Worm (Caenorhabditis elegans) whole organism, early embryonic: ENCODE measurements around the gene K10B3.1.

Source experiments
- B0310.2 ChIP-seq: sonication (generic microtip); optimal IDR thresholded peaks from 2 replicates; lab custom pipeline; 2016; ENCODE audit warnings: mild to moderate bottlenecking, missing genetic modification characterization, missing compliant biosample characterization
- F13C5.2 ChIP-seq: sonication (generic microtip); optimal IDR thresholded peaks from 2 replicates; lab custom pipeline; 2017; ENCODE audit warnings: mild to moderate bottlenecking, missing genetic modification characterization, inconsistent platforms, missing compliant biosample characterization
- aly-1 ChIP-seq: sonication (generic microtip); optimal IDR thresholded peaks from 2 replicates; lab custom pipeline; 2016; ENCODE audit warnings: missing genetic modification characterization, missing compliant biosample characterization
- ama-1 ChIP-seq: fragments of 150-350 bp; optimal IDR thresholded peaks from 2 replicates; lab custom pipeline; 2014
- ceh-13 ChIP-seq: fragments of 200-800 bp; sonication (Bioruptor generic); optimal IDR thresholded peaks from 2 replicates; lab custom pipeline; 2018; ENCODE audit warnings: mild to moderate bottlenecking, missing genetic modification characterization, missing compliant biosample characterization
- ceh-36 ChIP-seq: sonication (generic microtip); optimal IDR thresholded peaks from 2 replicates; lab custom pipeline; 2016; ENCODE audit warnings: missing genetic modification characterization, inconsistent platforms, missing compliant biosample characterization
- ets-7 ChIP-seq: sonication (generic microtip); optimal IDR thresholded peaks from 2 replicates; lab custom pipeline; 2016; ENCODE audit warnings: missing genotype, missing genetic modification characterization, missing compliant biosample characterization
- flt-1 ChIP-seq: fragments of 200-800 bp; sonication (Bioruptor generic); IDR thresholded peaks from 2 replicates; pipeline ENCODE4 v1.3.6; 2022; ENCODE audit warnings: missing genetic modification characterization, missing compliant biosample characterization
- hmbx-1 ChIP-seq: sonication (generic microtip); optimal IDR thresholded peaks from 2 replicates; lab custom pipeline; 2016; ENCODE audit warnings: mild to moderate bottlenecking, missing genetic modification characterization, missing compliant biosample characterization
- hmg-4 ChIP-seq: fragments of 200-800 bp; sonication (Bioruptor generic); optimal IDR thresholded peaks from 2 replicates; lab custom pipeline; 2018; ENCODE audit warnings: mild to moderate bottlenecking, missing genetic modification characterization, missing compliant biosample characterization
- hnd-1 ChIP-seq: sonication (generic microtip); optimal IDR thresholded peaks from 2 replicates; lab custom pipeline; 2016; ENCODE audit warnings: missing genetic modification characterization, missing compliant biosample characterization
- pes-1 ChIP-seq: fragments of 200-800 bp; sonication (Bioruptor generic); IDR thresholded peaks from 2 replicates; pipeline ENCODE4 v1.3.6; 2022; ENCODE audit warnings: missing genetic modification reagents, missing genetic modification characterization, missing compliant biosample characterization
- scrt-1 ChIP-seq: fragments of 200-800 bp; sonication (Bioruptor generic); IDR thresholded peaks from 2 replicates; pipeline ENCODE4 v1.3.6; 2022; ENCODE audit warnings: missing genetic modification characterization, missing compliant biosample characterization
- sea-1 ChIP-seq: fragments of 200-800 bp; sonication (Bioruptor generic); conservative IDR thresholded peaks from 2 replicates; pipeline ENCODE4 v1.3.6; 2022; ENCODE audit warnings: missing genetic modification characterization, missing compliant biosample characterization
- tbx-11 ChIP-seq: fragments of 200-800 bp; sonication (Bioruptor generic); IDR thresholded peaks from 2 replicates; pipeline ENCODE4 v1.3.6; 2022; ENCODE audit warnings: missing genetic modification characterization, missing compliant biosample characterization
- tbx-37 ChIP-seq: fragments of 200-800 bp; sonication (Bioruptor generic); conservative IDR thresholded peaks from 2 replicates; pipeline ENCODE4 v1.3.6; 2022; ENCODE audit warnings: missing genetic modification reagents, missing genetic modification characterization, missing compliant biosample characterization
- tra-4 ChIP-seq: sonication (generic microtip); optimal IDR thresholded peaks from 2 replicates; lab custom pipeline; 2017; ENCODE audit warnings: missing genetic modification characterization, missing compliant biosample characterization

Gene K10B3.1

DNA sequence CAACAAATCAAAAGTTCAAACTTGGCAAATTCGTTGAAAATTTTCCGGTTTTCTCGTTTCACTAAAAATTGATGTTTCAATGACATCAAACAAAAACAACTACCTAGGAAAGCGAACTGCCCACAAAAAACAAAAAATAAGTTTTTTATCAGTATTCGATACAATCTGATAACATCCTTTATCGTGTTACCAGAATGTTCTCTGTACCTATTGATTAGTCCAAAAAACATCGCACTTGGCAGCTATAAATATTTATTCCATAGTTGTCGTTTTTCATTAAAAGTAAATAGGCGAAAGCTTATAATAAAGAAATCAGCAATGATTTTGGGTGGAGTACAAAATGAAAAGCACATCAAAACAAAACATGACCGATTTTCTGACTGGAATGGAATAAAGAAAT, 18.1 kb upstream of the K10B3.1 start:
- peak; percentile 40 for TF ChIP-seq ama-1 (lab: Kevin White, UChicago)
- no peak for TF ChIP-seq tbx-37

- TF ChIP-seq hmbx-1 (no peak), ama-1 (lab: Kevin White, UChicago) (peak; percentile 39), flt-1 (GFP tag; lab: Robert Waterston, UW) (no peak), hnd-1 (no peak)
Observed at ce11 chrX:3118596-3119287, 16.5 kb upstream of the K10B3.1 start.

DNA sequence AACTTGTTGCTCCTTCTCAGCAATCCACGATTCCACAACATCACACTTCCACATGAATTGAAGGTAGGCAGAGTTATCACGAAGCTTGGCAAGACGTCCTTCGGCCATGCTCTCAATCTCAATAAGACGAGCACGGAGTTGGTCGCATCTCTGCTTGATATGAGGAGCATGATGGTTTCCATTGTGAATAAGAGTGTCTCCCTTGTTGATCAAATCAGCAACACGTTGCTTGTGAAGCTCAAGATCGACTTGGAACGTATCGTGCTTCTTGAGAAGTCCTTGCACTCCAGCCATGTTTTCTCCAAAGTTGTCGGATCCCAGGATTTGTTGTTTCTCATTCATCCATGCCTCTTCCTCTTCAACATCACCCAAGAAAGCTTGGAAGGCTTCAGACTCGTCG, 15.7 kb upstream of the K10B3.1 start:
- TF ChIP-seq flt-1 (GFP tag; lab: Robert Waterston, UW) (no peak), pes-1 (GFP tag; lab: Robert Waterston, UW) (no peak), tbx-37 (no peak), ceh-36 (tag; lab: Kevin White, UChicago) (no peak), hmg-4 (GFP tag; lab: Kevin White, UChicago) (no peak), sea-1 (GFP tag; lab: Robert Waterston, UW) (no peak), ets-7 (tag; lab: Kevin White, UChicago) (no peak)

- TF ChIP-seq aly-1 (tag; lab: Kevin White, UChicago) (no peak), hmg-4 (GFP tag; lab: Kevin White, UChicago) (no peak), hnd-1 (no peak), ceh-13 (no peak), tra-4 (no peak)
Observed at ce11 chrX:3126233-3126632, 9.1 kb upstream of the K10B3.1 start.

DNA sequence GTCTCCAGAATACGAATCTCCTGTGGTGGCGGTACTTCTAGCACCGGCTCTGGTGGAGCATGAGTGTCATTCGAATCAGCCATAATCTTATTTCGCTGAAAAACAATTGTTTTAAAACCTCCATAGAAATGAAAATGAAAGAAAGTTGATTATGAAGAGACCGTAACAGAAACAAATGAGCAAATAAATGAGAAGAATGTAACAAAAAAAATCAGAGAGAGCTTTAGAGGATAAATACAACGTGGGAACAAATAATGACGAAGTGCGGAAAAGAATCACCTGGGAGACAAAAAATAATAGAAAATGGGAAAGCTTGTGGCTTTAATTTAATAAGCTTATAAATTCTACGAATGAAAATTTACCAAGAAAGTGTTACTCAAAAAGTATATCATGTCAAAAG, 8.3 kb upstream of the K10B3.1 start, which contains the start of gene spc-1:
Gene spc-1 (minus strand): TSS at position 101 of the 400 bp plus-strand sequence.
- TF ChIP-seq tbx-37 (no peak), sea-1 (GFP tag; lab: Robert Waterston, UW) (no peak), tra-4 (no peak), tbx-11 (no peak), B0310.2 (tag; lab: Kevin White, UChicago) (no peak), hmg-4 (GFP tag; lab: Kevin White, UChicago) (no peak), ama-1 (lab: Kevin White, UChicago) (no peak), F13C5.2 (tag; lab: Kevin White, UChicago) (no peak), ets-7 (tag; lab: Kevin White, UChicago) (no peak), ceh-13 (no peak), aly-1 (tag; lab: Kevin White, UChicago) (no peak), pes-1 (GFP tag; lab: Robert Waterston, UW) (no peak), ceh-36 (tag; lab: Kevin White, UChicago) (no peak), scrt-1 (GFP tag; lab: Robert Waterston, UW) (no peak), hnd-1 (no peak), flt-1 (GFP tag; lab: Robert Waterston, UW) (no peak), hmbx-1 (no peak)

DNA sequence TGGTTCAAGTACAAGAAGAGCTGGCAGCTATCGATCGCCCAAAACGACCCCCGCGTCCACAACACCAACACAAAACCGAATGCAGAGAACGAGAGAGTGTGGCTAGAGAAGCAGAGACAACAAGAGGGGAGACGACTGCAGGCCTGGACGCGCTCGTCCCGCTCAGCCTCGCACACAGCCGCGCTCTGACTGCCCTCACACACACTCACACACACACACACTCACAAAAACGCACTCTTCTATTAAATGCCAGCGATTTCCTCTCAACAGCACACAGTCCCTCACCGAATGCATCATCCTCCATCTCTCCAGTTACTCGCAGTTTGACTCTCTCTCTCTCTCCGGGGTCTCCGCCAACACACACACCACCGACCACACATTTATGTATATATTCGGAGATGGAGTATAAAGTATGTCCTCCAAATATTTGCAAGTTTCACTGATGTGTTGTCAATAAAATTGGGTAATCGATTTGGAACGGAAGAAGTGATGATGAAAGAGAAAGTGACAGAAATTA, 7.6 kb upstream of the K10B3.1 start:
- TF ChIP-seq hnd-1 (no peak), hmg-4 (GFP tag; lab: Kevin White, UChicago) (peak; percentile 96), tra-4 (no peak), flt-1 (GFP tag; lab: Robert Waterston, UW) (no peak), B0310.2 (tag; lab: Kevin White, UChicago) (peak; percentile 62), tbx-11 (no peak), ama-1 (lab: Kevin White, UChicago) (no peak), aly-1 (tag; lab: Kevin White, UChicago) (peak; percentile 80), hmbx-1 (no peak), F13C5.2 (tag; lab: Kevin White, UChicago) (peak; percentile 90), tbx-37 (no peak; the same call in 1 of the 2 replicates), pes-1 (GFP tag; lab: Robert Waterston, UW) (0 out of 2 replicates have a peak, but pooled peaks have one; percentile 21), ceh-13 (no peak), sea-1 (GFP tag; lab: Robert Waterston, UW) (peak; percentile 59; the same call in 1 of the 2 replicates), scrt-1 (GFP tag; lab: Robert Waterston, UW) (peak; percentile 32; the same call in 1 of the 2 replicates), ets-7 (tag; lab: Kevin White, UChicago) (peak; percentile 26), ceh-36 (tag; lab: Kevin White, UChicago) (no peak)

ce11 chrX:3139516-3140301, 4.4 kb downstream of the K10B3.1 start:
- TF ChIP-seq tbx-37 (no peak), ama-1 (lab: Kevin White, UChicago) (no peak), flt-1 (GFP tag; lab: Robert Waterston, UW) (no peak), ceh-36 (tag; lab: Kevin White, UChicago) (no peak), tra-4 (no peak), F13C5.2 (tag; lab: Kevin White, UChicago) (no peak), hmg-4 (GFP tag; lab: Kevin White, UChicago) (no peak), hmbx-1 (no peak), hnd-1 (no peak), ets-7 (tag; lab: Kevin White, UChicago) (no peak), tbx-11 (no peak)
